Worm (Caenorhabditis elegans): ENCODE measurements around the gene ceh-74.

Gene ceh-74

DNA sequence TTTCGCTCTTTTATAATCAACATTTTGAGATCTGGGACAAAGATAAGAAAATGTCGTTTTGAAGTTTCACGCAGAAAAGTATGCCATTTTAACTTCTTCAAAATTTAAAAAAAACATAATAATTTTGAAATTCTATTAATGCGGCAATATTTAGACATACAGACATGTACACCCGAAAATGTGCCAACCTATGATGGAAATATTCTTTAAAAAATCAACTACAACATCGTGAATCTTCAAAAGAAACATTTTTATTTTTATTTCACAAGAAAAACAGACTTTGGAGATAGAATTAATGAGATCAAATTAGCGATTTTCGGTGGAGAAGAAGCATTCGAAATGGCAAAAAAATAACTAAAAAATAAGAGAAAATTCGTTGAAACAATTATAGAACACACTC lies 37.2 kb downstream of the ceh-74 start, which contains the start of gene T16A9.5:
Gene T16A9.5, minus strand, starts transcription at position 101 of the 400 bp plus-strand sequence.
- TF ChIP-seq ZK546.5 (tag; optimal IDR thresholded peaks at IDR 0.05) (no peak), ceh-16 (tag; optimal IDR thresholded peaks at IDR 0.05) (no peak), daf-12 (tag; optimal IDR thresholded peaks at IDR 0.05) (no peak), nhr-23 (tag; optimal IDR thresholded peaks at IDR 0.05) (no peak), ceh-82 (tag; optimal IDR thresholded peaks at IDR 0.05) (no peak), ceh-9 (tag; optimal IDR thresholded peaks at IDR 0.05) (no peak), nhr-76 (tag; optimal IDR thresholded peaks at IDR 0.05) (no peak), elt-1 (tag; optimal IDR thresholded peaks at IDR 0.05) (no peak), hmg-11 (tag; optimal IDR thresholded peaks at IDR 0.05) (no peak), egl-27 (tag; optimal IDR thresholded peaks at IDR 0.05) (no peak), nhr-237 (tag; optimal IDR thresholded peaks at IDR 0.05) (no peak), elt-3 (tag; optimal IDR thresholded peaks at IDR 0.05) (no peak), ama-1 (optimal IDR thresholded peaks at IDR 0.05) (no peak), lin-39 (tag; optimal IDR thresholded peaks at IDR 0.05) (no peak), unc-39 (tag; optimal IDR thresholded peaks at IDR 0.05) (no peak), jun-1 (tag; optimal IDR thresholded peaks at IDR 0.05) (no peak)

DNA sequence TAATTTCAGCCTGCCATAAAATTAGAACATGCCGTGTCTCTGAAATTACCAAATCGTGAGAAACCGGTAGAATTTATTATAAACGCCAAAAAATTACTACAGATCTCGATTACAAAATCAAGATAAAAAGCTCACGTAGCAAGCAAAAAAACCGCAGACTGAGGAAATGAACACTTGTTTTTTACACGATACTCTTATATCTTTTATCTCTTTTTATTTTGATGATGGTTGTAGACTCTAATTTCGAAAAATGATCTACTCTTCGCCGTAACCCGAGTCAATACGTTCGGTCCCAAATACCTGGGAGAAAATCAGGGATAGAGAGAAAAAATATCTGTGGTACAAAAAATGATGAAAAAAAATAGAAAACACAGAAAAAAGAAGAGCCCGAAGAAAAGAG lies 45.3 kb downstream of the ceh-74 start:
- no peak for TF ChIP-seq ceh-16 (tag; optimal IDR thresholded peaks at IDR 0.05)
- TF ChIP-seq nhr-28 (tag; optimal IDR thresholded peaks at IDR 0.05): no peak
- no peak for TF ChIP-seq fkh-2 (tag; optimal IDR thresholded peaks at IDR 0.05)
- TF ChIP-seq ceh-9 (tag; optimal IDR thresholded peaks at IDR 0.05): no peak
- TF ChIP-seq ceh-28 (tag; optimal IDR thresholded peaks at IDR 0.05): no peak

DNA sequence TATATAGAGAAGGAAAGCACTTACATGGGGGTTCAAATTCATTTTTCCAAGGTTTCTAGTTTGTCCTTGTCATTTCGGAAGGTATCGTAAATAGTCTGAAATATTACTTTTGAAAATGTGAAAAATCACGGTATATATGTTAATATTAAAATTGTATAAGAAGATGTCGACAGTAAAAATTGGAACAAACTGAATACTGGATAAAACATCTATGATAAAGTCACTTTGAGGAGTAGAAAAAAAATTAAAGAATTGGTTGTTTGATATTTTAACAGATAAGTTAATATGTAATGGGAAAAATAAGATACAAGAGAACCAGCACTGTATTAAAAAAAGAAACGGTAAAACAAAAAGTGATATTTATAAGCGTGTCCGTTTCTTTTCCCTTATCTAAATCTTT lies 48.5 kb downstream of the ceh-74 start, which contains the start of gene nep-21:
Gene nep-21, minus strand, starts transcription at position 101 of the 400 bp plus-strand sequence.
- TF ChIP-seq nhr-67 (tag; optimal IDR thresholded peaks at IDR 0.05) (no peak), nhr-77 (tag; optimal IDR thresholded peaks at IDR 0.05) (no peak), nhr-11 (tag; optimal IDR thresholded peaks at IDR 0.05) (no peak), pha-4 (tag; optimal IDR thresholded peaks at IDR 0.05) (no peak), aly-2 (tag; optimal IDR thresholded peaks at IDR 0.05) (no peak), ZK546.5 (tag; optimal IDR thresholded peaks at IDR 0.05) (no peak), ztf-4 (tag; optimal IDR thresholded peaks at IDR 0.05) (no peak), nhr-12 (tag; optimal IDR thresholded peaks at IDR 0.05) (no peak), nhr-76 (tag; optimal IDR thresholded peaks at IDR 0.05) (no peak), mml-1 (tag; optimal IDR thresholded peaks at IDR 0.05) (no peak), nhr-23 (tag; optimal IDR thresholded peaks at IDR 0.05) (no peak), ceh-9 (tag; optimal IDR thresholded peaks at IDR 0.05) (no peak), ama-1 (optimal IDR thresholded peaks at IDR 0.05) (no peak), fkh-2 (tag; optimal IDR thresholded peaks at IDR 0.05) (no peak), lin-39 (tag; optimal IDR thresholded peaks at IDR 0.05) (no peak), mdl-1 (tag; optimal IDR thresholded peaks at IDR 0.05) (no peak), eor-1 (tag; optimal IDR thresholded peaks at IDR 0.05) (no peak), pqm-1 (tag; optimal IDR thresholded peaks at IDR 0.05) (no peak), unc-39 (tag; optimal IDR thresholded peaks at IDR 0.05) (no peak), fkh-10 (GFP tag; optimal IDR thresholded peaks at IDR 0.05) (no peak)

All from whole organism, L3 larva.